Fruit fly (Drosophila melanogaster): ENCODE results near the gene Cep290.

DNA sequence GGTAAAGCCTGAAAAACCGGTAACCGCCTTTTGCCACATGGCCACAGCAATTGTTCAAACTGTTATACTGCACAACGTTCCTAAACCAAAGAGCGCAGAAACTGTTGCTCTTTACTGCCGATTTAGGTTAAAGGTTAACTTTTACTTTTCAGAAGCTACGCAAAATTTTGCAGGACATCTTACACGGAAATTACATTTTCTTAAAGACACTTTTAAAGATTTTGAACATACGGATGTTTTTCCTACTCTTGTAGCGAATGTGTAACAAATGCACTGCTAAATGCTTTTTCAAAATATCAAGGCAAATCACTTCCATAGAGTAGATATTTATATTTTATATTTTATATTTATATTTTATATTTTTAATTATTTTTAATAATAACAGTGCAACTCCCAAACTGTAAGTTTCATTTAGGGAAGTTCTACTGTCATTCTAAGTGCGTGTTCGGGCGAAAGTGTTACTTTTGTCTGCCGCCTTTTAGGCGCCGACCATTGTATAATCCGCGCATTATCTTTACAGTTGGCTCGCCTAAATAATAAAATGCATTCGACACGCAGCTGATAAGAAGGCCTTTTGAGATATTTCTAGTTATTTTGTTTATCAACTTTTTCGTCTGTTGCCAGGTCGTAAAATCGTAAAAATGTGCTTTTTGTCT, 38.6 kb downstream of the Cep290 start:
- TF ChIP-seq CG8478 (optimal IDR thresholded peaks at IDR 0.05) (no peak), CTCF (optimal IDR thresholded peaks at IDR 0.05) (no peak)

All from S2 (cell line).